Fruit fly (Drosophila melanogaster) whole organism, wandering third instar larva: ENCODE measurements around the gene CG16820.

Experiments used
- OdsH ChIP-seq: fragments of 200-800 bp; sonication (Bioruptor generic); optimal IDR thresholded peaks from 2 replicates; lab custom pipeline; 2016; ENCODE audit warnings: missing biosample characterization, mild to moderate bottlenecking, missing genetic modification characterization
- dl ChIP-seq, 2 experiments: fragments of 175-275, 200-275 bp in 1 of 2; fragments of 200-275 bp in 1 of 2; sonication (Bioruptor generic); optimal IDR thresholded peaks; lab custom pipeline; 2018; ENCODE audit warnings: mild to moderate bottlenecking in 2 of 2, missing biosample characterization in 2 of 2, missing genetic modification characterization in 2 of 2, moderate library complexity in 2 of 2; ENCODE audit not compliant: partially characterized antibody in 2 of 2, insufficient read depth in 1 of 2
- rgr ChIP-seq: fragments of 200-800 bp; sonication (Bioruptor generic); optimal IDR thresholded peaks from 3 replicates; lab custom pipeline; 2016; ENCODE audit warnings: missing biosample characterization, mild to moderate bottlenecking, missing genetic modification characterization
- sv ChIP-seq: fragments of 200-800 bp; sonication (Bioruptor generic); optimal IDR thresholded peaks from 3 replicates; lab custom pipeline; 2016; ENCODE audit warnings: missing biosample characterization, missing genetic modification characterization

DNA sequence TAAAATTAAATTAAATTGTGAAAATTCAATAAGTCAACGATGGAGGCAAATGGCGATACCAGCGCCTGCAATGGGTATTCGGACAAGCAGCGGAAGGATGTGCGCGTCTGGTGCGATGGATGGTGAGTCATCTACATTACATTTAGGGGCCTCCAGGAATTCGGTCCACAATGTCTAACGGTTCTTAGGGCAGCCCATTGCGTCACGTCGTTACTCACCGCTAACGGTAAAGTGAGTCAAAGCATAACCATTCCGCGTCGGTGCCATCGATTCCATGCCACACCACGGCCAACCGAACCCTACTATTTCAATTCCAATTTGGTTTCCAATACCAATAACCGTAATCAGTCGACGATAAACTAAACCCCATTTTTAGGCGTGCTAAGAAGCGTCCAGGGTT, 41.9 kb upstream of the CG16820 start:
- TF ChIP-seq rgr (GFP tag; lab: Kevin White, UChicago) (no peak), OdsH (no peak), dl (GFP tag; optimal IDR thresholded peaks at IDR 0.05; lab: Kevin White, UChicago; ENCODE audit: insufficient read depth in 1 of 2, partially characterized antibody in 2 of 2) (no peak), sv (GFP tag; lab: Kevin White, UChicago) (no peak)
